Fruit fly (Drosophila melanogaster) S2 (cell line): Measurements from ENCODE around the gene CG9106.

Experiments
- CG8478 ChIP-seq: fragments of >200 bp; optimal IDR thresholded peaks from 2 replicates; lab custom pipeline; 2018
- CTCF ChIP-seq, 2 experiments: fragments of >200 bp; optimal IDR thresholded peaks; 2 replicates each; lab custom pipeline; 2018

- TF ChIP-seq CG8478 (no peak), CTCF (optimal IDR thresholded peaks at IDR 0.05; lab: Kevin White, UChicago) (no peak)
These were observed at the start of gene CG9106 for dm6 chrX:15272305-15272704.
